Worm (Caenorhabditis elegans) whole organism, mixed stage, embryonic: Measurements from ENCODE around the gene str-37.
A peak's percentile ranks its signal among the peaks of the same experiment; 100 is the strongest.

Experiments used
- ceh-83 ChIP-seq: fragments of 200-800 bp; sonication (Bioruptor generic); optimal IDR thresholded peaks from 2 replicates; lab custom pipeline; 2018; ENCODE audit warnings: mild to moderate bottlenecking, missing genetic modification characterization, missing compliant biosample characterization
- ces-1 ChIP-seq: fragments of 150-350 bp; optimal IDR thresholded peaks from 2 replicates; lab custom pipeline; 2014; ENCODE audit warnings: missing biosample characterization, missing genetic modification reagents, missing genetic modification characterization
- cnd-1 ChIP-seq: fragments of 200-800 bp; sonication (Bioruptor generic); optimal IDR thresholded peaks from 2 replicates; lab custom pipeline; 2018; ENCODE audit warnings: mild to moderate bottlenecking, missing genetic modification characterization, missing compliant biosample characterization
- mep-1 ChIP-seq: fragments of 150-350 bp; optimal IDR thresholded peaks from 2 replicates; lab custom pipeline; 2017; ENCODE audit warnings: missing biosample characterization, missing genetic modification reagents, missing genetic modification characterization, inconsistent platforms
- nhr-237 ChIP-seq: fragments of 150-350 bp; optimal IDR thresholded peaks from 2 replicates; lab custom pipeline; 2014; ENCODE audit warnings: missing biosample characterization, missing genetic modification characterization
- nhr-28 ChIP-seq: fragments of 150-350 bp; optimal IDR thresholded peaks from 2 replicates; lab custom pipeline; 2014; ENCODE audit warnings: missing biosample characterization, missing genetic modification characterization
- nhr-76 ChIP-seq: sonication (generic microtip); optimal IDR thresholded peaks from 2 replicates; lab custom pipeline; 2017; ENCODE audit warnings: missing biosample characterization, missing genetic modification characterization
- sem-2 ChIP-seq: fragments of 200-800 bp; sonication (Bioruptor generic); optimal IDR thresholded peaks from 2 replicates; lab custom pipeline; 2018; ENCODE audit warnings: mild to moderate bottlenecking, missing genetic modification characterization, missing compliant biosample characterization
- snpc-4 ChIP-seq: fragments of 150-350 bp; optimal IDR thresholded peaks from 2 replicates; lab custom pipeline; 2014; ENCODE audit warnings: missing biosample characterization, missing genetic modification characterization
- unc-62 ChIP-seq: fragments of 150-350 bp; optimal IDR thresholded peaks from 2 replicates; lab custom pipeline; 2014; ENCODE audit warnings: missing biosample characterization, missing genetic modification reagents, missing genetic modification characterization

ce11 chrV:13294507-13294906, 33.1 kb upstream of the str-37 start:
- TF ChIP-seq ceh-83 = no peak
- no peak for TF ChIP-seq snpc-4 (tag; lab: Kevin White, UChicago)
- no peak for TF ChIP-seq sem-2 (GFP tag; lab: Kevin White, UChicago)
- no peak for TF ChIP-seq nhr-28 (tag; lab: Kevin White, UChicago)
- TF ChIP-seq cnd-1 (tag; lab: Kevin White, UChicago) = no peak
- TF ChIP-seq unc-62 (GFP tag; lab: Kevin White, UChicago) = no peak
- peak; percentile 96 for TF ChIP-seq ces-1 (GFP tag; lab: Kevin White, UChicago)
- TF ChIP-seq nhr-237 (tag; lab: Kevin White, UChicago) = no peak
- no peak for TF ChIP-seq nhr-76 (tag; lab: Kevin White, UChicago)
- no peak for TF ChIP-seq mep-1 (tag; lab: Kevin White, UChicago)
